Fruit fly (Drosophila melanogaster) whole organism, adult: ENCODE measurements around the gene eIF4E1.
A peak's percentile ranks its signal among the peaks of the same experiment; 100 is the strongest.

Source experiments
- CG11617 ChIP-seq: fragments of 200-800 bp; sonication (Bioruptor generic); optimal IDR thresholded peaks from 2 replicates; lab custom pipeline; 2017; ENCODE audit warnings: mild to moderate bottlenecking, missing biosample characterization, missing genetic modification reagents, missing genetic modification characterization
- CG12768 ChIP-seq: fragments of 200-800 bp; sonication (Bioruptor generic); optimal IDR thresholded peaks from 2 replicates; lab custom pipeline; 2017; ENCODE audit warnings: missing biosample characterization, missing genetic modification characterization, mild to moderate bottlenecking, moderate library complexity, missing genetic modification reagents
- CG14711 ChIP-seq: fragments of 200-800 bp; sonication (Bioruptor generic); optimal IDR thresholded peaks from 2 replicates; lab custom pipeline; 2018; ENCODE audit warnings: missing biosample characterization, mild to moderate bottlenecking, missing genetic modification characterization, moderate library complexity
- CG1620 ChIP-seq: fragments of 200-800 bp; sonication (Bioruptor generic); optimal IDR thresholded peaks from 2 replicates; lab custom pipeline; 2016; ENCODE audit warnings: missing biosample characterization, missing genetic modification characterization
- CG33017 ChIP-seq: fragments of 200-800 bp; sonication (Bioruptor generic); optimal IDR thresholded peaks from 2 replicates; lab custom pipeline; 2018; ENCODE audit warnings: missing biosample characterization, mild to moderate bottlenecking, missing genetic modification characterization, moderate library complexity
- CG5204 ChIP-seq: fragments of 200-800 bp; sonication (Bioruptor generic); optimal IDR thresholded peaks from 2 replicates; lab custom pipeline; 2016; ENCODE audit warnings: missing biosample characterization, missing genetic modification characterization
- CG7045 ChIP-seq: fragments of 200-800 bp; sonication (Bioruptor generic); optimal IDR thresholded peaks from 2 replicates; lab custom pipeline; 2017; ENCODE audit warnings: missing biosample characterization, mild to moderate bottlenecking, missing genetic modification characterization
- CG7101 ChIP-seq: fragments of 200-800 bp; sonication (Bioruptor generic); optimal IDR thresholded peaks from 2 replicates; lab custom pipeline; 2018; ENCODE audit warnings: missing biosample characterization, mild to moderate bottlenecking, missing genetic modification characterization, moderate library complexity
- Clk ChIP-seq: fragments of 200-800 bp; sonication (Bioruptor generic); optimal IDR thresholded peaks from 2 replicates; lab custom pipeline; 2017; ENCODE audit warnings: missing biosample characterization, missing genetic modification characterization
- Crg-1 ChIP-seq: fragments of 200-800 bp; sonication (Bioruptor generic); optimal IDR thresholded peaks from 2 replicates; lab custom pipeline; 2016; ENCODE audit warnings: missing biosample characterization, missing genetic modification characterization
- Hr96 ChIP-seq: fragments of 200-800 bp; sonication (Bioruptor generic); optimal IDR thresholded peaks from 2 replicates; lab custom pipeline; 2016; ENCODE audit warnings: missing biosample characterization, missing genetic modification characterization
- Mnt ChIP-seq: fragments of 200-800 bp; sonication (Bioruptor generic); optimal IDR thresholded peaks from 2 replicates; lab custom pipeline; 2016; ENCODE audit warnings: missing biosample characterization, mild to moderate bottlenecking, missing genetic modification characterization
- bab1 ChIP-seq: fragments of 200-800 bp; sonication (Bioruptor generic); optimal IDR thresholded peaks from 3 replicates; lab custom pipeline; 2019; ENCODE audit warnings: missing biosample characterization, mild to moderate bottlenecking, missing genetic modification characterization, moderate library complexity
- cic ChIP-seq: fragments of 200-800 bp; sonication (Bioruptor generic); optimal IDR thresholded peaks from 2 replicates; lab custom pipeline; 2017; ENCODE audit warnings: missing biosample characterization, mild to moderate bottlenecking, missing genetic modification characterization, moderate library complexity
- cnc ChIP-seq, 2 experiments: fragments of >200 bp; optimal IDR thresholded peaks; 2 replicates each; lab custom pipeline; 2017
- kay ChIP-seq: fragments of 200-800 bp; sonication (Bioruptor generic); peaks from one replicate; lab custom pipeline; 2016; ENCODE audit warnings: missing biosample characterization, missing genetic modification characterization, borderline replicate concordance
- ovo ChIP-seq: fragments of 200-800 bp; sonication (Bioruptor generic); optimal IDR thresholded peaks from 2 replicates; lab custom pipeline; 2016; ENCODE audit warnings: missing biosample characterization, missing genetic modification characterization
- pad ChIP-seq: fragments of 200-800 bp; sonication (Bioruptor generic); optimal IDR thresholded peaks from 3 replicates; lab custom pipeline; 2017; ENCODE audit warnings: missing biosample characterization, missing genetic modification characterization, mild to moderate bottlenecking, moderate library complexity, missing genetic modification reagents
- tj ChIP-seq: fragments of 200-800 bp; sonication (Bioruptor generic); optimal IDR thresholded peaks from 3 replicates; lab custom pipeline; 2017; ENCODE audit warnings: missing biosample characterization, mild to moderate bottlenecking, missing genetic modification characterization, moderate library complexity
- toe ChIP-seq: fragments of 200-800 bp; sonication (Bioruptor generic); optimal IDR thresholded peaks from 2 replicates; lab custom pipeline; 2016; ENCODE audit warnings: missing biosample characterization, missing genetic modification characterization

eIF4E1 gene

dm6 chr3L:9373374-9374004, 28.8 kb downstream of the eIF4E1 start:
- TF ChIP-seq cic (GFP tag; lab: Kevin White, UChicago): peak; percentile 23
- TF ChIP-seq Hr96 (GFP tag; lab: Kevin White, UChicago): no peak
- TF ChIP-seq Clk (GFP tag; lab: Kevin White, UChicago): peak; percentile 50
- TF ChIP-seq pad: peak; percentile 46
- peak; percentile 1 for TF ChIP-seq Crg-1 (GFP tag; lab: Kevin White, UChicago)
- peak; percentile 71 for TF ChIP-seq CG33017 (tag; lab: Kevin White, UChicago)
- TF ChIP-seq CG7101 (tag; lab: Kevin White, UChicago): peak; percentile 58
- TF ChIP-seq tj: peak; percentile 35
- TF ChIP-seq CG14711 (tag; lab: Kevin White, UChicago): peak; percentile 64
- peak; percentile 73 for TF ChIP-seq CG11617 (GFP tag; lab: Kevin White, UChicago)
- peak; percentile 30 for TF ChIP-seq bab1
- TF ChIP-seq Mnt: peak; percentile 17
- TF ChIP-seq toe: no peak
- TF ChIP-seq CG12768 (GFP tag; lab: Kevin White, UChicago): peak; percentile 51
- peak; percentile 74 for TF ChIP-seq CG7045 (GFP tag; lab: Kevin White, UChicago)
- TF ChIP-seq cnc (optimal IDR thresholded peaks at IDR 0.05; lab: Kevin White, UChicago): no peak
- TF ChIP-seq CG5204: no peak

- no peak for TF ChIP-seq kay (GFP tag; lab: Kevin White, UChicago)
- TF ChIP-seq ovo (GFP tag; lab: Kevin White, UChicago): peak; percentile 19
- no peak for TF ChIP-seq Hr96 (GFP tag; lab: Kevin White, UChicago)
- TF ChIP-seq CG33017 (tag; lab: Kevin White, UChicago): no peak
- peak; percentile 33 for TF ChIP-seq CG12768 (GFP tag; lab: Kevin White, UChicago)
- peak; percentile 39 for TF ChIP-seq cic (GFP tag; lab: Kevin White, UChicago)
These were observed 29.8 kb downstream of the eIF4E1 start, which contains the start of the genes Hsp67Bc, CG4456 and Hsp22 for dm6 chr3L:9372278-9372975. Gene Hsp67Bc, minus strand, starts transcription at chr3L:9372497. Gene CG4456, plus strand, starts transcription at chr3L:9372722. Gene Hsp22, plus strand, starts transcription at chr3L:9372931.

dm6 chr3L:9370907-9371365, 31.3 kb downstream of the eIF4E1 start, which contains the start of gene Fdx1:
Gene Fdx1, minus strand, starts transcription at chr3L:9371238.
- TF ChIP-seq pad (peak; percentile 18), CG1620 (no peak), CG14711 (tag; lab: Kevin White, UChicago) (peak; percentile 49), CG5204 (no peak), Mnt (peak; percentile 40), Crg-1 (GFP tag; lab: Kevin White, UChicago) (peak; percentile 12), CG12768 (GFP tag; lab: Kevin White, UChicago) (no peak), cnc (optimal IDR thresholded peaks at IDR 0.05; lab: Kevin White, UChicago) (no peak), kay (GFP tag; lab: Kevin White, UChicago) (peak; percentile 88), CG33017 (tag; lab: Kevin White, UChicago) (no peak), CG11617 (GFP tag; lab: Kevin White, UChicago) (peak; percentile 48), cic (GFP tag; lab: Kevin White, UChicago) (no peak), tj (peak; percentile 88), Clk (GFP tag; lab: Kevin White, UChicago) (peak; percentile 22), CG7101 (tag; lab: Kevin White, UChicago) (peak; percentile 61), Hr96 (GFP tag; lab: Kevin White, UChicago) (no peak), CG7045 (GFP tag; lab: Kevin White, UChicago) (no peak), bab1 (peak; percentile 56), ovo (GFP tag; lab: Kevin White, UChicago) (no peak), toe (no peak)

- TF ChIP-seq CG12768 (GFP tag; lab: Kevin White, UChicago) (no peak), Clk (GFP tag; lab: Kevin White, UChicago) (no peak), CG7101 (tag; lab: Kevin White, UChicago) (no peak)
These were observed 33.6 kb downstream of the eIF4E1 start for dm6 chr3L:9368665-9369064.

- TF ChIP-seq CG5204: no peak
- peak; percentile 16 for TF ChIP-seq CG12768 (GFP tag; lab: Kevin White, UChicago)
- peak; percentile 100 for TF ChIP-seq tj
- peak; percentile 60 for TF ChIP-seq CG11617 (GFP tag; lab: Kevin White, UChicago)
- peak; percentile 13 for TF ChIP-seq bab1
- peak; percentile 85 for TF ChIP-seq kay (GFP tag; lab: Kevin White, UChicago)
- TF ChIP-seq Clk (GFP tag; lab: Kevin White, UChicago): no peak
- TF ChIP-seq CG7045 (GFP tag; lab: Kevin White, UChicago): no peak
- peak; percentile 67 for TF ChIP-seq cic (GFP tag; lab: Kevin White, UChicago)
These were observed 34.8 kb downstream of the eIF4E1 start for dm6 chr3L:9367431-9367867.

- TF ChIP-seq ovo (GFP tag; lab: Kevin White, UChicago) (peak; percentile 39), Clk (GFP tag; lab: Kevin White, UChicago) (no peak), Mnt (peak; percentile 36), CG7045 (GFP tag; lab: Kevin White, UChicago) (no peak), CG12768 (GFP tag; lab: Kevin White, UChicago) (peak; percentile 27), CG33017 (tag; lab: Kevin White, UChicago) (peak; percentile 13), kay (GFP tag; lab: Kevin White, UChicago) (peak; percentile 17), tj (no peak), pad (peak; percentile 30), CG1620 (peak; percentile 56), CG14711 (tag; lab: Kevin White, UChicago) (peak; percentile 76), CG7101 (tag; lab: Kevin White, UChicago) (peak; percentile 13), Hr96 (GFP tag; lab: Kevin White, UChicago) (no peak), cnc (optimal IDR thresholded peaks at IDR 0.05; lab: Kevin White, UChicago) (no peak), CG5204 (no peak), CG11617 (GFP tag; lab: Kevin White, UChicago) (peak; percentile 64), bab1 (no peak), Crg-1 (GFP tag; lab: Kevin White, UChicago) (no peak), toe (no peak), cic (GFP tag; lab: Kevin White, UChicago) (no peak)
These were observed 35.3 kb downstream of the eIF4E1 start, which contains the start of the genes Klp67A and CG4452 for dm6 chr3L:9366850-9367430. Gene Klp67A, minus strand, starts transcription at chr3L:9367046. Gene CG4452, plus strand, starts transcription at chr3L:9367377.
